Fruit fly (Drosophila melanogaster) whole organism, embryonic: ENCODE measurements around the gene CG4133.

Experiments used
- Ada2b ChIP-seq: fragments of 200-800 bp; sonication (Bioruptor generic); IDR thresholded peaks from 2 replicates; pipeline ENCODE4 v1.3.6; 2022; ENCODE audit warnings: missing biosample characterization, missing genetic modification characterization
- C15 ChIP-seq: fragments of 200-800 bp; sonication (Bioruptor generic); IDR thresholded peaks from 3 replicates; pipeline ENCODE4 v1.3.6; 2022; ENCODE audit warnings: missing biosample characterization, missing genetic modification characterization
- CG10431 ChIP-seq: fragments of 200-800 bp; sonication (Bioruptor generic); optimal IDR thresholded peaks from 3 replicates; lab custom pipeline; 2018; ENCODE audit warnings: missing biosample characterization, mild to moderate bottlenecking, missing genetic modification characterization
- CG11504 ChIP-seq: fragments of 200-800 bp; sonication (Bioruptor generic); optimal IDR thresholded peaks from 3 replicates; lab custom pipeline; 2019; ENCODE audit warnings: missing biosample characterization, mild to moderate bottlenecking, missing genetic modification characterization, moderate library complexity
- CG12071 ChIP-seq: fragments of 200-800 bp; sonication (Bioruptor generic); optimal IDR thresholded peaks from 3 replicates; lab custom pipeline; 2018; ENCODE audit warnings: missing biosample characterization, mild to moderate bottlenecking, missing genetic modification characterization
- CG12391 ChIP-seq: fragments of 200-800 bp; sonication (Bioruptor generic); optimal IDR thresholded peaks from 3 replicates; lab custom pipeline; 2018; ENCODE audit warnings: missing biosample characterization, mild to moderate bottlenecking, missing genetic modification characterization, moderate library complexity
- CG14710 ChIP-seq: fragments of 200-800 bp; sonication (Bioruptor generic); optimal IDR thresholded peaks from 3 replicates; lab custom pipeline; 2019; ENCODE audit warnings: missing biosample characterization, mild to moderate bottlenecking, missing genetic modification characterization, moderate library complexity
- CG15011 ChIP-seq: fragments of 200-800 bp; sonication (Bioruptor generic); optimal IDR thresholded peaks from 3 replicates; lab custom pipeline; 2018; ENCODE audit warnings: missing biosample characterization, mild to moderate bottlenecking, missing genetic modification characterization
- CG15479 ChIP-seq: fragments of 200-800 bp; sonication (Bioruptor generic); optimal IDR thresholded peaks from 3 replicates; lab custom pipeline; 2019; ENCODE audit warnings: missing biosample characterization, mild to moderate bottlenecking, missing genetic modification characterization, moderate library complexity
- CG2129 ChIP-seq: fragments of 200-800 bp; sonication (Bioruptor generic); IDR thresholded peaks from 2 replicates; pipeline ENCODE4 v1.3.6; 2022; ENCODE audit warnings: missing biosample characterization, missing genetic modification characterization; ENCODE audit not compliant: partially characterized antibody
- CG3838 ChIP-seq: fragments of 200-800 bp; sonication (Bioruptor generic); optimal IDR thresholded peaks from 3 replicates; lab custom pipeline; 2016; ENCODE audit warnings: missing biosample characterization, missing genetic modification characterization
- CG4707 ChIP-seq: fragments of 200-800 bp; sonication (Bioruptor generic); optimal IDR thresholded peaks from 2 replicates; lab custom pipeline; 2018; ENCODE audit warnings: missing biosample characterization, mild to moderate bottlenecking, missing genetic modification characterization, moderate library complexity
- CG9215 ChIP-seq: fragments of 200-800 bp; sonication (Bioruptor generic); IDR thresholded peaks from 2 replicates; pipeline ENCODE4 v1.3.6; 2022; ENCODE audit warnings: missing biosample characterization, missing genetic modification characterization
- CG9437 ChIP-seq: fragments of 200-800 bp; sonication (Bioruptor generic); optimal IDR thresholded peaks from 2 replicates; lab custom pipeline; 2018; ENCODE audit warnings: missing biosample characterization, mild to moderate bottlenecking, missing genetic modification characterization
- CG9727 ChIP-seq: fragments of 200-800 bp; sonication (Bioruptor generic); optimal IDR thresholded peaks from 3 replicates; lab custom pipeline; 2017; ENCODE audit warnings: missing biosample characterization, mild to moderate bottlenecking, missing genetic modification characterization
- CG9932 ChIP-seq: fragments of 200-800 bp; sonication (Bioruptor generic); IDR thresholded peaks from 2 replicates; pipeline ENCODE4 v1.3.6; 2022; ENCODE audit warnings: missing biosample characterization, missing genetic modification characterization
- CHES-1-like ChIP-seq: fragments of 200-800 bp; sonication (Bioruptor generic); optimal IDR thresholded peaks from 2 replicates; lab custom pipeline; 2016; ENCODE audit warnings: missing biosample characterization, missing genetic modification characterization
- Dip2 ChIP-seq: fragments of 200-800 bp; sonication (Bioruptor generic); IDR thresholded peaks from 2 replicates; pipeline ENCODE4 v1.3.6; 2022; ENCODE audit warnings: missing biosample characterization, missing genetic modification characterization
- GATAe ChIP-seq: fragments of 200-800 bp; sonication (Bioruptor generic); conservative IDR thresholded peaks from 2 replicates; pipeline ENCODE4 v1.3.6; 2022; ENCODE audit warnings: missing biosample characterization, missing genetic modification characterization
- Kr ChIP-seq: fragments of 200-800 bp; sonication (Bioruptor generic); optimal IDR thresholded peaks from 2 replicates; lab custom pipeline; 2017; ENCODE audit warnings: missing biosample characterization, mild to moderate bottlenecking, missing genetic modification characterization
- Scr ChIP-seq: fragments of 200-800 bp; sonication (Bioruptor generic); IDR thresholded peaks from 2 replicates; pipeline ENCODE4 v1.3.6; 2022; ENCODE audit warnings: missing biosample characterization, missing genetic modification characterization; ENCODE audit not compliant: partially characterized antibody
- Side ChIP-seq: fragments of 200-800 bp; sonication (Bioruptor generic); optimal IDR thresholded peaks from 2 replicates; lab custom pipeline; 2016; ENCODE audit warnings: missing biosample characterization, missing genetic modification characterization
- Sry-δ ChIP-seq: fragments of 200-800 bp; sonication (Bioruptor generic); optimal IDR thresholded peaks from 2 replicates; lab custom pipeline; 2016; ENCODE audit warnings: missing biosample characterization, missing genetic modification characterization
- Xbp1 ChIP-seq: fragments of 200-800 bp; sonication (Bioruptor generic); optimal IDR thresholded peaks from 3 replicates; lab custom pipeline; 2016; ENCODE audit warnings: missing biosample characterization, mild to moderate bottlenecking, missing genetic modification characterization
- Xrp1 ChIP-seq: fragments of 200-800 bp; sonication (Bioruptor generic); IDR thresholded peaks from 2 replicates; pipeline ENCODE4 v1.3.6; 2022; ENCODE audit warnings: missing biosample characterization, missing genetic modification characterization
- btn ChIP-seq: fragments of 200-800 bp; sonication (Bioruptor generic); optimal IDR thresholded peaks from 2 replicates; lab custom pipeline; 2016; ENCODE audit warnings: missing biosample characterization, missing genetic modification characterization
- cato ChIP-seq: fragments of 200-800 bp; sonication (Bioruptor generic); optimal IDR thresholded peaks from 2 replicates; lab custom pipeline; 2016; ENCODE audit warnings: missing biosample characterization, missing genetic modification characterization, borderline replicate concordance
- chif ChIP-seq, 2 experiments: fragments of 200-800 bp; sonication (Bioruptor generic); optimal IDR thresholded peaks; 3 replicates each; lab custom pipeline; 2016; ENCODE audit warnings: missing biosample characterization in 2 of 2, missing genetic modification characterization in 2 of 2
- corto ChIP-seq: fragments of 200-800 bp; sonication (Bioruptor generic); optimal IDR thresholded peaks from 2 replicates; lab custom pipeline; 2016; ENCODE audit warnings: missing biosample characterization, mild to moderate bottlenecking, missing genetic modification characterization, moderate library complexity
- danr ChIP-seq: fragments of 200-800 bp; sonication (Bioruptor generic); IDR thresholded peaks from 2 replicates; pipeline ENCODE4 v1.3.6; 2022; ENCODE audit warnings: missing biosample characterization, missing genetic modification characterization
- dati ChIP-seq: fragments of 200-800 bp; sonication (Bioruptor generic); IDR thresholded peaks from 2 replicates; pipeline ENCODE4 v1.3.6; 2022; ENCODE audit warnings: missing biosample characterization, missing genetic modification characterization
- dmrt11E ChIP-seq: fragments of 200-800 bp; sonication (Bioruptor generic); optimal IDR thresholded peaks from 3 replicates; lab custom pipeline; 2018; ENCODE audit warnings: missing biosample characterization, mild to moderate bottlenecking, missing genetic modification characterization, moderate library complexity
- dpn ChIP-seq, 2 experiments: fragments of 200-800 bp; sonication (Bioruptor generic); optimal IDR thresholded peaks; 3 replicates each; lab custom pipeline; 2016; ENCODE audit warnings: missing biosample characterization in 2 of 2, missing genetic modification characterization in 2 of 2
- gsb-n ChIP-seq: fragments of 200-800 bp; sonication (Bioruptor generic); optimal IDR thresholded peaks from 3 replicates; lab custom pipeline; 2018; ENCODE audit warnings: missing biosample characterization, mild to moderate bottlenecking, missing genetic modification characterization
- hb ChIP-seq: fragments of 200-800 bp; sonication (Bioruptor generic); IDR thresholded peaks from 3 replicates; pipeline ENCODE4 v1.3.6; 2022; ENCODE audit warnings: missing biosample characterization, missing genetic modification characterization; ENCODE audit not compliant: partially characterized antibody
- ind ChIP-seq: fragments of 200-800 bp; sonication (Bioruptor generic); optimal IDR thresholded peaks from 3 replicates; lab custom pipeline; 2016; ENCODE audit warnings: missing biosample characterization, missing genetic modification characterization
- lbe ChIP-seq: fragments of 200-800 bp; sonication (Bioruptor generic); optimal IDR thresholded peaks from 2 replicates; lab custom pipeline; 2016; ENCODE audit warnings: missing biosample characterization, mild to moderate bottlenecking, missing genetic modification characterization
- pfk ChIP-seq: fragments of 200-800 bp; sonication (Bioruptor generic); optimal IDR thresholded peaks from 2 replicates; lab custom pipeline; 2018; ENCODE audit warnings: missing biosample characterization, mild to moderate bottlenecking, missing genetic modification characterization, moderate library complexity
- pita ChIP-seq: fragments of 200-800 bp; sonication (Bioruptor generic); optimal IDR thresholded peaks from 2 replicates; lab custom pipeline; 2017; ENCODE audit warnings: missing biosample characterization, mild to moderate bottlenecking, missing genetic modification characterization
- schlank ChIP-seq: fragments of 200-800 bp; sonication (Bioruptor generic); optimal IDR thresholded peaks from 2 replicates; lab custom pipeline; 2018; ENCODE audit warnings: missing biosample characterization, mild to moderate bottlenecking, missing genetic modification characterization
- shn ChIP-seq: fragments of 200-800 bp; sonication (Bioruptor generic); optimal IDR thresholded peaks from 3 replicates; lab custom pipeline; 2016; ENCODE audit warnings: missing biosample characterization, missing genetic modification characterization
- zen2 ChIP-seq: fragments of 200-800 bp; sonication (Bioruptor generic); IDR thresholded peaks from 3 replicates; pipeline ENCODE4 v1.3.6; 2022; ENCODE audit warnings: missing biosample characterization, missing genetic modification characterization; ENCODE audit not compliant: partially characterized antibody

CG4133 gene

dm6 chr2L:468745-469358 is 13.5 kb downstream of the CG4133 start (continued):
- TF ChIP-seq gsb-n (peak; percentile 60), dmrt11E (no peak), CG9437 (GFP tag; lab: Kevin White, UChicago) (peak; percentile 58), CG12071 (GFP tag; lab: Kevin White, UChicago) (peak; percentile 75), Kr (GFP tag; lab: Kevin White, UChicago) (no peak), Side (GFP tag; lab: Kevin White, UChicago) (peak; percentile 55), pita (GFP tag; lab: Kevin White, UChicago) (no peak), CG15479 (GFP tag; lab: Kevin White, UChicago) (no peak), CG9932 (GFP tag; lab: Robert Waterston, UW) (peak; percentile 60), danr (peak; percentile 50; the same call in 1 of the 2 replicates), Ada2b (GFP tag; lab: Robert Waterston, UW) (peak; percentile 52; the same call in 1 of the 2 replicates), Scr (GFP tag; lab: Robert Waterston, UW) (no peak), CG14710 (tag; lab: Kevin White, UChicago) (peak; percentile 51), hb (GFP tag; lab: Robert Waterston, UW) (no peak), dpn (GFP tag; optimal IDR thresholded peaks at IDR 0.05; lab: Kevin White, UChicago) (peak; percentile 69 to 78), CG10431 (GFP tag; lab: Kevin White, UChicago) (no peak), Dip2 (GFP tag; lab: Robert Waterston, UW) (no peak), CG12391 (peak; percentile 77), cato (peak; percentile 39), CG15011 (GFP tag; lab: Kevin White, UChicago) (peak; percentile 35), CG3838 (GFP tag; lab: Kevin White, UChicago) (no peak), chif (GFP tag; optimal IDR thresholded peaks at IDR 0.05; lab: Kevin White, UChicago) (peak; percentile 63 to 70), zen2 (GFP tag; lab: Robert Waterston, UW) (no peak), corto (GFP tag; lab: Kevin White, UChicago) (peak; percentile 19), Sry-δ (peak; percentile 15), C15 (GFP tag; lab: Robert Waterston, UW) (0 out of 3 replicates have a peak, but pooled peaks have one; percentile 36), schlank (peak; percentile 61), CG9215 (GFP tag; lab: Robert Waterston, UW) (peak; percentile 34; the same call in 1 of the 2 replicates), GATAe (peak; percentile 13; the same call in 1 of the 2 replicates), Xrp1 (peak; percentile 82), shn (peak; percentile 53), dati (peak; percentile 67), pfk (GFP tag; lab: Kevin White, UChicago) (no peak), CG2129 (GFP tag; lab: Robert Waterston, UW) (no peak), CG4707 (GFP tag; lab: Kevin White, UChicago) (peak; percentile 57), Xbp1 (GFP tag; lab: Kevin White, UChicago) (peak; percentile 72), CG11504 (tag; lab: Kevin White, UChicago) (peak; percentile 82), CG9727 (GFP tag; lab: Kevin White, UChicago) (peak; percentile 52), CHES-1-like (GFP tag; lab: Kevin White, UChicago) (peak; percentile 77), ind (GFP tag; lab: Kevin White, UChicago) (peak; percentile 70), btn (peak; percentile 41), lbe (no peak)
